Worm (Caenorhabditis elegans): ENCODE measurements around the gene srh-299.

DNA sequence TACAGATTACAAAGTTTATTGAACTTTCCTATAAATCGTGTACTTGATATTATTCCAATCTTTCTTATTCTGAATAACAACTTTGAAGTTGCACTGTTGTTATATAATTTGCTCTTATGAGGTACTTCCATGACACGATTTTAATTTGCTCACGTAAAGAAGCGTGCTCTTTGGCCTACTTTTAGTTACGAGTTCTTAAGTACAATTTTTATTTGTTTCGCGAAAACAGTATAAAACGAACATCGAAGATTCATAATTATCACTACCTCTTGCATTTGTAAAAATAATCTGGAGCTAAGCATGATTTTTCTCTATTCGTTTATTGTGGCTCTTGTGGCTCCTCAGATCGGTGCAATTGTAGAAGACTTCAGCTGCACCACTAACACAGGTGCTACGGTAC lies 50.6 kb downstream of the srh-299 start, which contains the start of gene F35E8.7:
- TF ChIP-seq fkh-10 (GFP tag; optimal IDR thresholded peaks at IDR 0.05) = no peak
- TF ChIP-seq ceh-31 (tag; optimal IDR thresholded peaks at IDR 0.05) = no peak

All from whole organism, late embryonic.